Worm (Caenorhabditis elegans): ENCODE results near the gene myrf-1.

ce11 chrII:10525134-10525533 is 22.8 kb upstream of the myrf-1 start:
- TF ChIP-seq snpc-4 (tag; optimal IDR thresholded peaks at IDR 0.05) (no peak), elt-3 (tag; optimal IDR thresholded peaks at IDR 0.05) (no peak), nhr-76 (tag; optimal IDR thresholded peaks at IDR 0.05) (no peak), ceh-43 (GFP tag; optimal IDR thresholded peaks at IDR 0.05) (no peak), ces-1 (GFP tag; optimal IDR thresholded peaks at IDR 0.05) (no peak), unc-39 (tag; optimal IDR thresholded peaks at IDR 0.05) (no peak), nhr-12 (tag; optimal IDR thresholded peaks at IDR 0.05) (no peak), blmp-1 (tag; optimal IDR thresholded peaks at IDR 0.05) (no peak)
